Fruit fly (Drosophila melanogaster): ENCODE data around the gene CG32576.
A peak's percentile ranks its signal among the peaks of the same experiment; 100 is the strongest.

CG32576 gene

dm6 chrX:16296423-16297292, 8.3 kb upstream of the CG32576 start, which contains the start of gene CG3632 (continued):
- TF ChIP-seq CG34224 (GFP tag; IDR thresholded peaks at IDR 0.05; ENCODE audit: partially characterized antibody) (peak; percentile 78), unpg (GFP tag; optimal IDR thresholded peaks at IDR 0.05) (no peak), Bgb (GFP tag; IDR thresholded peaks at IDR 0.05; ENCODE audit: partially characterized antibody) (peak; percentile 92), dimm (GFP tag; IDR thresholded peaks at IDR 0.05) (no peak), Hr51 (GFP tag; optimal IDR thresholded peaks at IDR 0.05) (peak in 1 of 2 experiments; percentile 24), zf30C (GFP tag; optimal IDR thresholded peaks at IDR 0.05) (no peak), CG12236 (GFP tag; optimal IDR thresholded peaks at IDR 0.05) (no peak), otp (GFP tag; IDR thresholded peaks at IDR 0.05) (no peak), CG11504 (tag; optimal IDR thresholded peaks at IDR 0.05) (no peak), tll (GFP tag; optimal IDR thresholded peaks at IDR 0.05) (no peak), CG9727 (GFP tag; optimal IDR thresholded peaks at IDR 0.05) (peak; percentile 7), Aef1 (GFP tag; IDR thresholded peaks at IDR 0.05) (no peak), CG31224 (GFP tag; IDR thresholded peaks at IDR 0.05) (no peak), E2f1 (GFP tag; IDR thresholded peaks at IDR 0.05) (0 out of 2 replicates have a peak, but pooled peaks have one; percentile 12), CG13775 (GFP tag; optimal IDR thresholded peaks at IDR 0.05) (peak; percentile 2), gem (tag; optimal IDR thresholded peaks at IDR 0.05) (no peak), mam (GFP tag; optimal IDR thresholded peaks at IDR 0.05) (peak; percentile 62), chm (GFP tag; IDR thresholded peaks at IDR 0.05) (no peak), zfh1 (GFP tag; IDR thresholded peaks at IDR 0.05) (0 out of 3 replicates have a peak, but pooled peaks have one; percentile 19), sima (GFP tag; optimal IDR thresholded peaks at IDR 0.05) (no peak), ato (GFP tag; IDR thresholded peaks at IDR 0.05; ENCODE audit: partially characterized antibody) (peak; percentile 87), tna (GFP tag; IDR thresholded peaks at IDR 0.05; ENCODE audit: partially characterized antibody) (peak; percentile 73), Adf1 (GFP tag; IDR thresholded peaks at IDR 0.05) (peak; percentile 36; the same call in 1 of the 2 replicates), ci (GFP tag; IDR thresholded peaks at IDR 0.05) (no peak; the same call in 2 of the 3 replicates), shn (GFP tag; optimal IDR thresholded peaks at IDR 0.05) (peak; percentile 1), CkIIα-i1 (GFP tag; IDR thresholded peaks at IDR 0.05) (no peak), CG8944 (GFP tag; optimal IDR thresholded peaks at IDR 0.05) (no peak), BEAF-32 (GFP tag; optimal IDR thresholded peaks at IDR 0.05) (peak; percentile 82), vnd (GFP tag; IDR thresholded peaks at IDR 0.05; ENCODE audit: partially characterized antibody) (peak; percentile 71), CG12391 (tag; optimal IDR thresholded peaks at IDR 0.05) (no peak), Fer3 (tag; optimal IDR thresholded peaks at IDR 0.05) (no peak), ro (GFP tag; IDR thresholded peaks at IDR 0.05) (no peak), CG2116 (GFP tag; optimal IDR thresholded peaks at IDR 0.05) (peak; percentile 85), CG10979 (tag; optimal IDR thresholded peaks at IDR 0.05) (no peak), HmgZ (tag; optimal IDR thresholded peaks at IDR 0.05) (peak; percentile 56), org-1 (GFP tag; optimal IDR thresholded peaks at IDR 0.05) (no peak), Atf-2 (GFP tag; optimal IDR thresholded peaks at IDR 0.05) (peak; percentile 17), CG4854 (GFP tag; optimal IDR thresholded peaks at IDR 0.05) (no peak), HHEX (GFP tag; optimal IDR thresholded peaks at IDR 0.05) (no peak), her (GFP tag; optimal IDR thresholded peaks at IDR 0.05) (peak; percentile 61), croc (GFP tag; conservative IDR thresholded peaks at IDR 0.05) (no peak), lmd (GFP tag; IDR thresholded peaks at IDR 0.05) (no peak; the same call in 1 of the 2 replicates), psq (GFP tag; optimal IDR thresholded peaks at IDR 0.05) (no peak), D19A (tag; optimal IDR thresholded peaks at IDR 0.05) (no peak), Pdp1 (GFP tag; optimal IDR thresholded peaks at IDR 0.05) (peak; percentile 29), C15 (GFP tag; IDR thresholded peaks at IDR 0.05) (no peak), CG3838 (GFP tag; optimal IDR thresholded peaks at IDR 0.05) (peak; percentile 92), Dp (GFP tag; optimal IDR thresholded peaks at IDR 0.05) (peak; percentile 32)
